Worm (Caenorhabditis elegans) whole organism, early embryonic: ENCODE data around the gene F13B12.7.

Experiments
- B0310.2 ChIP-seq: sonication (generic microtip); optimal IDR thresholded peaks from 2 replicates; lab custom pipeline; 2016; ENCODE audit warnings: mild to moderate bottlenecking, missing genetic modification characterization, missing compliant biosample characterization
- ama-1 ChIP-seq: fragments of 150-350 bp; optimal IDR thresholded peaks from 2 replicates; lab custom pipeline; 2014
- ceh-36 ChIP-seq: sonication (generic microtip); optimal IDR thresholded peaks from 2 replicates; lab custom pipeline; 2016; ENCODE audit warnings: missing genetic modification characterization, inconsistent platforms, missing compliant biosample characterization
- ets-7 ChIP-seq: sonication (generic microtip); optimal IDR thresholded peaks from 2 replicates; lab custom pipeline; 2016; ENCODE audit warnings: missing genotype, missing genetic modification characterization, missing compliant biosample characterization
- flt-1 ChIP-seq: fragments of 200-800 bp; sonication (Bioruptor generic); IDR thresholded peaks from 2 replicates; pipeline ENCODE4 v1.3.6; 2022; ENCODE audit warnings: missing genetic modification characterization, missing compliant biosample characterization
- hmg-4 ChIP-seq: fragments of 200-800 bp; sonication (Bioruptor generic); optimal IDR thresholded peaks from 2 replicates; lab custom pipeline; 2018; ENCODE audit warnings: mild to moderate bottlenecking, missing genetic modification characterization, missing compliant biosample characterization
- hnd-1 ChIP-seq: sonication (generic microtip); optimal IDR thresholded peaks from 2 replicates; lab custom pipeline; 2016; ENCODE audit warnings: missing genetic modification characterization, missing compliant biosample characterization
- scrt-1 ChIP-seq: fragments of 200-800 bp; sonication (Bioruptor generic); IDR thresholded peaks from 2 replicates; pipeline ENCODE4 v1.3.6; 2022; ENCODE audit warnings: missing genetic modification characterization, missing compliant biosample characterization
- sea-1 ChIP-seq: fragments of 200-800 bp; sonication (Bioruptor generic); conservative IDR thresholded peaks from 2 replicates; pipeline ENCODE4 v1.3.6; 2022; ENCODE audit warnings: missing genetic modification characterization, missing compliant biosample characterization
- tbx-11 ChIP-seq: fragments of 200-800 bp; sonication (Bioruptor generic); IDR thresholded peaks from 2 replicates; pipeline ENCODE4 v1.3.6; 2022; ENCODE audit warnings: missing genetic modification characterization, missing compliant biosample characterization

DNA sequence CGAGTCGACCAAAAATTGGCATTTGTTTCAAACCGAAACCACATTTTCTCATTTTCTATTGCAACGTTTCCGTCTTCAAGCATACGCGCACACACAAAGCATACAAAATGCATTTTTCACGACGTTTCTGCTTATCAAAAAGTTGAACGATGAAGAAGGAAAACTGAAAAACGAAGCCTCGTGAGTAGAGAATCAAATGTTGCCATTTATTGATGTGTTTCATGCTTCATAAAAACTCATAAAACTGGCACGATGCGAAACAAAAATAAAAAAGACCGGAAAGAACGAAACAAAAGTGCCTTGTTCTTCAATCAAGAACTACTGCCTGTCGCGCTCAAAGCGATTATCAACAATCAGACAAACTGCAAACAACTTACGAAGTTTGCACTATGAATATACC lies 23.2 kb upstream of the F13B12.7 start:
- no peak for TF ChIP-seq tbx-11 (GFP tag; lab: Robert Waterston, UW)
- no peak for TF ChIP-seq hnd-1 (tag; lab: Kevin White, UChicago)
- TF ChIP-seq ceh-36 (tag; lab: Kevin White, UChicago) = no peak
- no peak for TF ChIP-seq B0310.2
- no peak for TF ChIP-seq ama-1 (lab: Kevin White, UChicago)
- no peak for TF ChIP-seq ets-7 (tag; lab: Kevin White, UChicago)
- TF ChIP-seq flt-1 = no peak
- TF ChIP-seq sea-1 (GFP tag; lab: Robert Waterston, UW) = no peak
- no peak for TF ChIP-seq hmg-4 (GFP tag; lab: Kevin White, UChicago)
- no peak for TF ChIP-seq scrt-1 (GFP tag; lab: Robert Waterston, UW)
